Worm (Caenorhabditis elegans) whole organism, young adult: ENCODE data around the gene Y82E9BL.19.
"Not testable (repeated sequence)": the region's sequence is repeated elsewhere in the genome, so short reads cannot be mapped to it uniquely, and the experiment has no call there.

Experiments
- C06A6.2 ChIP-seq: fragments of 200-800 bp; sonication (Bioruptor generic); conservative IDR thresholded peaks from 2 replicates; pipeline ENCODE4 v1.3.6; 2022; ENCODE audit warnings: missing genetic modification characterization, missing compliant biosample characterization
- C17E4.6 ChIP-seq: fragments of 200-800 bp; sonication (Bioruptor generic); IDR thresholded peaks from 2 replicates; pipeline ENCODE4 v1.3.6; 2022; ENCODE audit warnings: missing genetic modification reagents, missing genetic modification characterization, missing compliant biosample characterization
- F22D6.2 ChIP-seq: sonication (generic microtip); optimal IDR thresholded peaks from 2 replicates; lab custom pipeline; 2016; ENCODE audit warnings: mild to moderate bottlenecking, missing genetic modification characterization, missing compliant biosample characterization
- F37B4.10 ChIP-seq: fragments of 200-800 bp; sonication (Bioruptor generic); IDR thresholded peaks from 2 replicates; pipeline ENCODE4 v1.3.6; 2022; ENCODE audit warnings: missing genetic modification characterization, missing compliant biosample characterization
- F55B11.4 ChIP-seq: sonication (generic microtip); optimal IDR thresholded peaks from 2 replicates; lab custom pipeline; 2016; ENCODE audit warnings: missing compliant biosample characterization, missing genetic modification characterization, borderline replicate concordance; ENCODE audit not compliant: insufficient read depth
- F57C9.4 ChIP-seq: sonication (generic microtip); optimal IDR thresholded peaks from 2 replicates; lab custom pipeline; 2017; ENCODE audit warnings: mild to moderate bottlenecking, missing genetic modification characterization, missing compliant biosample characterization
- K11D2.4 ChIP-seq: fragments of 200-800 bp; sonication (Bioruptor generic); IDR thresholded peaks from 2 replicates; pipeline ENCODE4 v1.3.6; 2022; ENCODE audit warnings: missing genetic modification reagents, missing genetic modification characterization, missing compliant biosample characterization
- K12H6.12 ChIP-seq: fragments of 200-800 bp; sonication (Bioruptor generic); optimal IDR thresholded peaks from 2 replicates; lab custom pipeline; 2018; ENCODE audit warnings: mild to moderate bottlenecking, missing genetic modification characterization, missing compliant biosample characterization
- T26A5.8 ChIP-seq: sonication (generic microtip); optimal IDR thresholded peaks from 2 replicates; lab custom pipeline; 2016; ENCODE audit warnings: missing genetic modification characterization, missing compliant biosample characterization
- Y67H2A.10 ChIP-seq: fragments of 200-800 bp; sonication (Bioruptor generic); conservative IDR thresholded peaks from 2 replicates; pipeline ENCODE4 v1.3.6; 2022; ENCODE audit warnings: missing genetic modification reagents, missing genetic modification characterization, missing compliant biosample characterization
- attf-6 ChIP-seq: fragments of 200-800 bp; sonication (Bioruptor generic); IDR thresholded peaks from 2 replicates; pipeline ENCODE4 v1.3.6; 2022; ENCODE audit warnings: missing genetic modification reagents, missing genetic modification characterization, missing compliant biosample characterization
- cebp-2 ChIP-seq: fragments of 200-800 bp; sonication (Bioruptor generic); IDR thresholded peaks from 2 replicates; pipeline ENCODE4 v1.3.6; 2022; ENCODE audit warnings: missing genetic modification characterization, missing compliant biosample characterization
- ceh-58 ChIP-seq: fragments of 200-800 bp; sonication (Bioruptor generic); IDR thresholded peaks from 2 replicates; pipeline ENCODE4 v1.3.6; 2022; ENCODE audit warnings: missing genetic modification characterization, missing compliant biosample characterization
- dpff-1 ChIP-seq: sonication (generic microtip); optimal IDR thresholded peaks from 2 replicates; lab custom pipeline; 2017; ENCODE audit warnings: mild to moderate bottlenecking, missing genetic modification characterization, missing compliant biosample characterization
- efl-1 ChIP-seq: fragments of 150-350 bp; optimal IDR thresholded peaks from 2 replicates; lab custom pipeline; 2014; ENCODE audit warnings: missing biosample characterization, missing genetic modification reagents, missing genetic modification characterization
- egl-18 ChIP-seq: fragments of 200-800 bp; sonication (Bioruptor generic); IDR thresholded peaks from 2 replicates; pipeline ENCODE4 v1.3.6; 2022; ENCODE audit warnings: missing genetic modification reagents, missing genetic modification characterization, missing compliant biosample characterization
- gei-17 ChIP-seq: fragments of 200-800 bp; sonication (Bioruptor generic); optimal IDR thresholded peaks from 2 replicates; lab custom pipeline; 2018; ENCODE audit warnings: mild to moderate bottlenecking, missing genetic modification characterization, missing compliant biosample characterization
- hrde-1 ChIP-seq: sonication (generic microtip); optimal IDR thresholded peaks from 2 replicates; lab custom pipeline; 2016; ENCODE audit warnings: missing genetic modification characterization, mild to moderate bottlenecking, missing compliant biosample characterization, moderate library complexity, missing genotype, missing genetic modification reagents, borderline replicate concordance
- lag-1 ChIP-seq: fragments of 200-800 bp; sonication (Bioruptor generic); IDR thresholded peaks from 2 replicates; pipeline ENCODE4 v1.3.6; 2022; ENCODE audit warnings: missing genetic modification reagents, missing genetic modification characterization, missing compliant biosample characterization
- let-526 ChIP-seq: fragments of 200-800 bp; sonication (Bioruptor generic); IDR thresholded peaks from 2 replicates; pipeline ENCODE4 v1.3.6; 2022; ENCODE audit warnings: missing genetic modification reagents, missing genetic modification characterization, missing compliant biosample characterization
- lin-40 ChIP-seq: sonication (generic microtip); optimal IDR thresholded peaks from 2 replicates; lab custom pipeline; 2016; ENCODE audit warnings: missing genetic modification characterization, mild to moderate bottlenecking, missing compliant biosample characterization, missing genotype, missing genetic modification reagents
- madf-3 ChIP-seq: fragments of 200-800 bp; sonication (Bioruptor generic); IDR thresholded peaks from 2 replicates; pipeline ENCODE4 v1.3.6; 2022; ENCODE audit warnings: missing genetic modification reagents, missing genetic modification characterization, missing compliant biosample characterization
- nhr-80 ChIP-seq: sonication (generic microtip); optimal IDR thresholded peaks from 2 replicates; lab custom pipeline; 2016; ENCODE audit warnings: missing genetic modification characterization, missing compliant biosample characterization
- nhr-90 ChIP-seq: sonication (generic microtip); optimal IDR thresholded peaks from 2 replicates; lab custom pipeline; 2016; ENCODE audit warnings: missing genotype, mild to moderate bottlenecking, missing genetic modification characterization, missing compliant biosample characterization
- pbrm-1 ChIP-seq: fragments of 200-800 bp; sonication (Bioruptor generic); IDR thresholded peaks from 2 replicates; pipeline ENCODE4 v1.3.6; 2022; ENCODE audit warnings: missing genetic modification reagents, missing genetic modification characterization, missing compliant biosample characterization
- rcor-1 ChIP-seq: fragments of 200-800 bp; sonication (Bioruptor generic); IDR thresholded peaks from 2 replicates; pipeline ENCODE4 v1.3.6; 2022; ENCODE audit warnings: missing genetic modification reagents, missing genetic modification characterization, missing compliant biosample characterization
- snpc-1.3 ChIP-seq: sonication (generic microtip); optimal IDR thresholded peaks from 2 replicates; lab custom pipeline; 2017; ENCODE audit warnings: missing genetic modification characterization, mild to moderate bottlenecking, missing compliant biosample characterization, antibody characterized with exemption, moderate library complexity, missing genotype, missing genetic modification reagents; ENCODE audit not compliant: insufficient read depth
- somi-1 ChIP-seq: fragments of 200-800 bp; sonication (Bioruptor generic); optimal IDR thresholded peaks from 2 replicates; lab custom pipeline; 2018; ENCODE audit warnings: mild to moderate bottlenecking, missing genetic modification characterization, missing compliant biosample characterization
- xnd-1 ChIP-seq: sonication (generic microtip); optimal IDR thresholded peaks from 2 replicates; lab custom pipeline; 2016; ENCODE audit warnings: missing genotype, missing genetic modification reagents, missing genetic modification characterization, missing compliant biosample characterization
- zfh-2 ChIP-seq: fragments of 200-800 bp; sonication (Bioruptor generic); conservative IDR thresholded peaks from 2 replicates; pipeline ENCODE4 v1.3.6; 2022; ENCODE audit warnings: missing genetic modification reagents, missing genetic modification characterization, missing compliant biosample characterization
- ztf-22 ChIP-seq: fragments of 200-800 bp; sonication (Bioruptor generic); optimal IDR thresholded peaks from 2 replicates; lab custom pipeline; 2018; ENCODE audit warnings: mild to moderate bottlenecking, missing genetic modification characterization, moderate library complexity, missing compliant biosample characterization
- ztf-28 ChIP-seq: fragments of 200-800 bp; sonication (Bioruptor generic); IDR thresholded peaks from 2 replicates; pipeline ENCODE4 v1.3.6; 2022; ENCODE audit warnings: missing genetic modification reagents, missing genetic modification characterization, missing compliant biosample characterization
- ztf-6 ChIP-seq: fragments of 200-800 bp; sonication (Bioruptor generic); IDR thresholded peaks from 2 replicates; pipeline ENCODE4 v1.3.6; 2022; ENCODE audit warnings: missing genetic modification reagents, missing genetic modification characterization, missing compliant biosample characterization

Y82E9BL.19 gene

ce11 chrIII:1355320-1355719, 23.5 kb downstream of the Y82E9BL.19 start, which contains the start of gene Y82E9BL.1:
Gene Y82E9BL.1 (minus strand): TSS chrIII:1355420.
- TF ChIP-seq hrde-1 (tag; lab: Kevin White, UChicago) (no peak), somi-1 (GFP tag; lab: Kevin White, UChicago) (no peak), K12H6.12 (tag; lab: Kevin White, UChicago) (no peak), xnd-1 (no peak), efl-1 (GFP tag; lab: Kevin White, UChicago) (no peak), ztf-22 (GFP tag; lab: Kevin White, UChicago) (no peak), dpff-1 (tag; lab: Kevin White, UChicago) (no peak)
- TF ChIP-seq, all 124 proteins: peak for 0

ce11 chrIII:1357973-1358372, 26.2 kb downstream of the Y82E9BL.19 start, which contains the start of gene Y82E9BR.8:
Gene Y82E9BR.8 (minus strand): TSS chrIII:1358073.
- TF ChIP-seq K11D2.4 (GFP tag; lab: Robert Waterston, UW); ztf-6; rcor-1 (GFP tag; lab: Robert Waterston, UW): not testable (repeated sequence)

- no peak for TF ChIP-seq F22D6.2 (tag; lab: Kevin White, UChicago)
- TF ChIP-seq attf-6, result no peak
- TF ChIP-seq somi-1 (GFP tag; lab: Kevin White, UChicago), result no peak
- TF ChIP-seq T26A5.8, result no peak
- no peak for TF ChIP-seq madf-3 (GFP tag; lab: Robert Waterston, UW)
- TF ChIP-seq ceh-58 (GFP tag; lab: Robert Waterston, UW), result no peak
- TF ChIP-seq Y67H2A.10 (GFP tag; lab: Robert Waterston, UW), result no peak
- no peak for TF ChIP-seq rcor-1 (GFP tag; lab: Robert Waterston, UW)
- TF ChIP-seq C06A6.2, result no peak
- no peak for TF ChIP-seq cebp-2 (GFP tag; lab: Robert Waterston, UW)
- no peak for TF ChIP-seq egl-18 (GFP tag; lab: Robert Waterston, UW)
- TF ChIP-seq pbrm-1, result no peak
- TF ChIP-seq F55B11.4 (tag; lab: Kevin White, UChicago), result no peak
- TF ChIP-seq, all 124 proteins: peak for 0
These were observed 27.9 kb downstream of the Y82E9BL.19 start, which contains the start of gene Y82E9BR.9 for ce11 chrIII:1359669-1360068. Gene Y82E9BR.9 (minus strand): TSS chrIII:1359769.

- TF ChIP-seq let-526 (GFP tag; lab: Robert Waterston, UW), result no peak
- no peak for TF ChIP-seq F57C9.4 (tag; lab: Kevin White, UChicago)
- TF ChIP-seq cebp-2 (GFP tag; lab: Robert Waterston, UW), result no peak
- TF ChIP-seq K11D2.4 (GFP tag; lab: Robert Waterston, UW), result no peak
- TF ChIP-seq C17E4.6 (GFP tag; lab: Robert Waterston, UW), result no peak
- TF ChIP-seq snpc-1.3 (tag; lab: Kevin White, UChicago), result no peak
- TF ChIP-seq lag-1 (GFP tag; lab: Robert Waterston, UW), result no peak
- TF ChIP-seq lin-40 (tag; lab: Kevin White, UChicago), result no peak
- no peak for TF ChIP-seq pbrm-1
- TF ChIP-seq nhr-90 (tag; lab: Kevin White, UChicago), result no peak
- no peak for TF ChIP-seq ztf-22 (GFP tag; lab: Kevin White, UChicago)
- no peak for TF ChIP-seq gei-17 (GFP tag; lab: Kevin White, UChicago)
- no peak for TF ChIP-seq zfh-2 (GFP tag; lab: Robert Waterston, UW)
- TF ChIP-seq F37B4.10 (GFP tag; lab: Robert Waterston, UW), result no peak
- TF ChIP-seq ztf-28, result no peak
- TF ChIP-seq nhr-80 (tag; lab: Kevin White, UChicago), result no peak
These were observed 40.7 kb downstream of the Y82E9BL.19 start for ce11 chrIII:1372563-1372962.
